Worm (Caenorhabditis elegans) whole organism, mixed stage, embryonic: ENCODE data around the gene C37C3.9.

Experiments
- ces-1 ChIP-seq: fragments of 150-350 bp; optimal IDR thresholded peaks from 2 replicates; lab custom pipeline; 2014; ENCODE audit warnings: missing biosample characterization, missing genetic modification reagents, missing genetic modification characterization
- cnd-1 ChIP-seq: fragments of 200-800 bp; sonication (Bioruptor generic); optimal IDR thresholded peaks from 2 replicates; lab custom pipeline; 2018; ENCODE audit warnings: mild to moderate bottlenecking, missing genetic modification characterization, missing compliant biosample characterization
- elt-1 ChIP-seq: sonication (generic microtip); optimal IDR thresholded peaks from 2 replicates; lab custom pipeline; 2017; ENCODE audit warnings: missing genetic modification characterization, mild to moderate bottlenecking, missing compliant biosample characterization, antibody characterized with exemption, moderate library complexity, borderline replicate concordance; ENCODE audit not compliant: insufficient read depth
- elt-3 ChIP-seq: fragments of 150-350 bp; optimal IDR thresholded peaks from 2 replicates; lab custom pipeline; 2014; ENCODE audit warnings: missing biosample characterization, missing genetic modification characterization
- mep-1 ChIP-seq: fragments of 150-350 bp; optimal IDR thresholded peaks from 2 replicates; lab custom pipeline; 2017; ENCODE audit warnings: missing biosample characterization, missing genetic modification reagents, missing genetic modification characterization, inconsistent platforms
- nhr-12 ChIP-seq: fragments of 150-350 bp; optimal IDR thresholded peaks from 2 replicates; lab custom pipeline; 2014; ENCODE audit warnings: missing biosample characterization, missing genetic modification characterization
- nhr-237 ChIP-seq: fragments of 150-350 bp; optimal IDR thresholded peaks from 2 replicates; lab custom pipeline; 2014; ENCODE audit warnings: missing biosample characterization, missing genetic modification characterization
- pha-4 ChIP-seq: fragments of 150-350 bp; optimal IDR thresholded peaks from 2 replicates; lab custom pipeline; 2018; ENCODE audit warnings: missing biosample characterization, missing genetic modification reagents, missing genetic modification characterization
- snpc-4 ChIP-seq: fragments of 150-350 bp; optimal IDR thresholded peaks from 2 replicates; lab custom pipeline; 2014; ENCODE audit warnings: missing biosample characterization, missing genetic modification characterization
- unc-120 ChIP-seq: sonication (generic microtip); optimal IDR thresholded peaks from 2 replicates; lab custom pipeline; 2017; ENCODE audit warnings: missing genetic modification characterization, missing compliant biosample characterization; ENCODE audit not compliant: poor library complexity, severe bottlenecking
- zip-8 ChIP-seq: fragments of 150-350 bp; optimal IDR thresholded peaks from 2 replicates; lab custom pipeline; 2014; ENCODE audit warnings: missing biosample characterization, missing genetic modification characterization
- ztf-11 ChIP-seq: fragments of 150-350 bp; optimal IDR thresholded peaks from 2 replicates; lab custom pipeline; 2014; ENCODE audit warnings: missing biosample characterization, missing genetic modification characterization

DNA sequence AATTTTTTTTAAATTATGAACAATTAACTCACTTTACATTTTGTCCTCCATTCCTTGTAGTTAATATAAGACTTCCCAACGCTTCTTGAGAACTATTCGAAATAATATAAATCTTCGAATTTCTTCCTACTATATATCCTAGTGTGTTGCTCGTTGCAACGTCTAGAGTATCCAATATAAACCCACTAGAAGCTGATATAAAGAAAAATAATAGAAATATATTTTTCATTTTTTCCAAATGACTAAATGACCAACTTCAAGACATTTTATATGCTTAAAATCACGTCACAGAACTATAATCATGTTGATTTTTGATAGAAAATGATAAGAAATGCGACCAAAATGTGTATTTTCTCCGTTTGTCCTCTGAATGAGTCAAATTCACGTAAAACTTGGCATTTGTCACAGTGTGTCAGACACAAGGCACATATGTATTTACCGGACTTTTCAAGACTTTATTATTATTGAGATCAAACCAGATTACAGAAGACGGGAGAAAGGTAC lies 8.6 kb upstream of the C37C3.9 start, which contains the start of gene C37C3.10:
- TF ChIP-seq nhr-237 (tag; lab: Kevin White, UChicago): no peak
- TF ChIP-seq zip-8 (tag; lab: Kevin White, UChicago): no peak
- TF ChIP-seq elt-1 (tag; lab: Kevin White, UChicago): no peak
- TF ChIP-seq snpc-4 (tag; lab: Kevin White, UChicago): no peak
- no peak for TF ChIP-seq elt-3
- TF ChIP-seq pha-4 (tag; lab: Kevin White, UChicago): no peak
- TF ChIP-seq ces-1 (GFP tag; lab: Kevin White, UChicago): no peak
- no peak for TF ChIP-seq unc-120 (tag; lab: Kevin White, UChicago)
- TF ChIP-seq ztf-11 (tag; lab: Kevin White, UChicago): no peak
- no peak for TF ChIP-seq mep-1 (tag; lab: Kevin White, UChicago)
- TF ChIP-seq nhr-12 (tag; lab: Kevin White, UChicago): no peak
- no peak for TF ChIP-seq cnd-1 (tag; lab: Kevin White, UChicago)
